Worm (Caenorhabditis elegans): ENCODE data around the gene snx-17.

- TF ChIP-seq lin-15B (tag; optimal IDR thresholded peaks at IDR 0.05) (no peak), ztf-4 (tag; optimal IDR thresholded peaks at IDR 0.05) (no peak), egl-27 (tag; optimal IDR thresholded peaks at IDR 0.05) (no peak), ceh-9 (tag; optimal IDR thresholded peaks at IDR 0.05) (no peak), elt-1 (tag; optimal IDR thresholded peaks at IDR 0.05) (no peak), ceh-16 (tag; optimal IDR thresholded peaks at IDR 0.05) (no peak), nhr-76 (tag; optimal IDR thresholded peaks at IDR 0.05) (no peak), ama-1 (optimal IDR thresholded peaks at IDR 0.05) (no peak), fkh-10 (GFP tag; optimal IDR thresholded peaks at IDR 0.05) (no peak), elt-2 (tag; optimal IDR thresholded peaks at IDR 0.05) (peak; percentile 59), nhr-237 (tag; optimal IDR thresholded peaks at IDR 0.05) (no peak)
These were observed 33.6 kb downstream of the snx-17 start for ce11 chrX:13088539-13088938.

Data from whole organism, L3 larva.